Fruit fly (Drosophila melanogaster) whole organism, embryonic: ENCODE measurements around the gene Obp73a.

Source experiments
- Antp ChIP-seq: fragments of 200-800 bp; sonication (Bioruptor generic); optimal IDR thresholded peaks from 3 replicates; lab custom pipeline; 2016; ENCODE audit warnings: missing biosample characterization, missing genetic modification characterization
- Bgb ChIP-seq: fragments of 200-800 bp; sonication (Bioruptor generic); IDR thresholded peaks from 2 replicates; pipeline ENCODE4 v1.3.6; 2022; ENCODE audit warnings: missing biosample characterization, missing genetic modification characterization; ENCODE audit not compliant: partially characterized antibody
- BtbVII ChIP-seq: fragments of 200-800 bp; sonication (Bioruptor generic); optimal IDR thresholded peaks from 3 replicates; lab custom pipeline; 2017; ENCODE audit warnings: missing biosample characterization, mild to moderate bottlenecking, missing genetic modification characterization
- C15 ChIP-seq: fragments of 200-800 bp; sonication (Bioruptor generic); IDR thresholded peaks from 3 replicates; pipeline ENCODE4 v1.3.6; 2022; ENCODE audit warnings: missing biosample characterization, missing genetic modification characterization
- CG10147 ChIP-seq: fragments of 200-800 bp; sonication (Bioruptor generic); optimal IDR thresholded peaks from 2 replicates; lab custom pipeline; 2019; ENCODE audit warnings: missing biosample characterization, mild to moderate bottlenecking, missing genetic modification characterization, moderate library complexity
- CG10366 ChIP-seq: fragments of 200-800 bp; sonication (Bioruptor generic); IDR thresholded peaks from 2 replicates; pipeline ENCODE4 v1.3.6; 2022; ENCODE audit warnings: missing biosample characterization, missing genetic modification characterization
- CG13624 ChIP-seq: fragments of 200-800 bp; sonication (Bioruptor generic); optimal IDR thresholded peaks from 2 replicates; lab custom pipeline; 2016; ENCODE audit warnings: missing biosample characterization, missing genetic modification characterization
- CG16779 ChIP-seq: fragments of 200-800 bp; sonication (Bioruptor generic); IDR thresholded peaks from 2 replicates; pipeline ENCODE4 v1.3.6; 2022; ENCODE audit warnings: missing biosample characterization, missing genetic modification characterization
- CG16813 ChIP-seq: fragments of 200-800 bp; sonication (Bioruptor generic); IDR thresholded peaks from 3 replicates; pipeline ENCODE4 v1.3.6; 2022; ENCODE audit warnings: missing biosample characterization, missing genetic modification characterization; ENCODE audit not compliant: partially characterized antibody
- CG17186 ChIP-seq: fragments of 200-800 bp; sonication (Bioruptor generic); optimal IDR thresholded peaks from 3 replicates; lab custom pipeline; 2017; ENCODE audit warnings: missing biosample characterization, missing genetic modification reagents, missing genetic modification characterization
- CG3407 ChIP-seq: fragments of 200-800 bp; sonication (Bioruptor generic); optimal IDR thresholded peaks from 2 replicates; lab custom pipeline; 2018; ENCODE audit warnings: missing biosample characterization, mild to moderate bottlenecking, missing genetic modification characterization
- CG3726 ChIP-seq: fragments of 200-800 bp; sonication (Bioruptor generic); IDR thresholded peaks from 3 replicates; pipeline ENCODE4, ENCODE4 v1.3.6; 2022; ENCODE audit warnings: missing biosample characterization, missing genetic modification characterization
- CG3847 ChIP-seq: fragments of 200-800 bp; sonication (Bioruptor generic); IDR thresholded peaks from 2 replicates; pipeline ENCODE4 v1.3.6; 2022; ENCODE audit warnings: missing biosample characterization, missing genetic modification characterization
- CG6254 ChIP-seq: fragments of 200-800 bp; sonication (Bioruptor generic); optimal IDR thresholded peaks from 3 replicates; lab custom pipeline; 2017; ENCODE audit warnings: mild to moderate bottlenecking, missing biosample characterization, missing genetic modification reagents, missing genetic modification characterization
- CG7556 ChIP-seq: fragments of 200-800 bp; sonication (Bioruptor generic); optimal IDR thresholded peaks from 2 replicates; lab custom pipeline; 2017; ENCODE audit warnings: missing biosample characterization, mild to moderate bottlenecking, missing genetic modification characterization
- CG7963 ChIP-seq: fragments of 200-800 bp; sonication (Bioruptor generic); IDR thresholded peaks from 3 replicates; pipeline ENCODE4 v1.3.6; 2022; ENCODE audit warnings: missing biosample characterization, missing genetic modification characterization; ENCODE audit not compliant: partially characterized antibody
- Chrac-16 ChIP-seq: fragments of 200-800 bp; sonication (Bioruptor generic); optimal IDR thresholded peaks from 3 replicates; lab custom pipeline; 2016; ENCODE audit warnings: missing biosample characterization, missing genetic modification characterization
- Ets65A ChIP-seq: fragments of 200-800 bp; sonication (Bioruptor generic); peaks from one replicate; lab custom pipeline; 2016; ENCODE audit warnings: missing biosample characterization, missing genetic modification characterization
- Fer3 ChIP-seq: fragments of 200-800 bp; sonication (Bioruptor generic); optimal IDR thresholded peaks from 2 replicates; lab custom pipeline; 2018; ENCODE audit warnings: missing biosample characterization, mild to moderate bottlenecking, missing genetic modification characterization, moderate library complexity
- GATAe ChIP-seq: fragments of 200-800 bp; sonication (Bioruptor generic); conservative IDR thresholded peaks from 2 replicates; pipeline ENCODE4 v1.3.6; 2022; ENCODE audit warnings: missing biosample characterization, missing genetic modification characterization
- HLH3B ChIP-seq: fragments of 200-800 bp; sonication (Bioruptor generic); IDR thresholded peaks from 2 replicates; pipeline ENCODE4 v1.3.6; 2022; ENCODE audit warnings: missing biosample characterization, missing genetic modification characterization
- Hmx ChIP-seq: fragments of 200-800 bp; sonication (Bioruptor generic); optimal IDR thresholded peaks from 2 replicates; lab custom pipeline; 2016; ENCODE audit warnings: missing biosample characterization, missing genetic modification characterization
- Mad ChIP-seq: fragments of 200-800 bp; sonication (Bioruptor generic); optimal IDR thresholded peaks from 2 replicates; lab custom pipeline; 2016; ENCODE audit warnings: missing biosample characterization, missing genetic modification characterization
- NFAT ChIP-seq: fragments of 200-800 bp; sonication (Bioruptor generic); IDR thresholded peaks from 2 replicates; pipeline ENCODE4 v1.3.6; 2022; ENCODE audit warnings: missing biosample characterization, missing genetic modification characterization
- Six4 ChIP-seq: fragments of 200-800 bp; sonication (Bioruptor generic); optimal IDR thresholded peaks from 2 replicates; lab custom pipeline; 2016; ENCODE audit warnings: missing biosample characterization, missing genetic modification characterization
- Xbp1 ChIP-seq: fragments of 200-800 bp; sonication (Bioruptor generic); optimal IDR thresholded peaks from 3 replicates; lab custom pipeline; 2016; ENCODE audit warnings: missing biosample characterization, mild to moderate bottlenecking, missing genetic modification characterization
- ato ChIP-seq: fragments of 200-800 bp; sonication (Bioruptor generic); IDR thresholded peaks from 2 replicates; pipeline ENCODE4 v1.3.6; 2022; ENCODE audit warnings: missing biosample characterization, missing genetic modification characterization; ENCODE audit not compliant: partially characterized antibody
- bcd ChIP-seq: fragments of 200-800 bp; sonication (Bioruptor generic); optimal IDR thresholded peaks from 2 replicates; lab custom pipeline; 2017; ENCODE audit warnings: missing biosample characterization, mild to moderate bottlenecking, missing genetic modification characterization
- chinmo ChIP-seq: fragments of 200-800 bp; sonication (Bioruptor generic); IDR thresholded peaks from 4 replicates; pipeline ENCODE4 v1.3.6; 2022; ENCODE audit warnings: missing biosample characterization, missing genetic modification characterization; ENCODE audit not compliant: partially characterized antibody
- cwo ChIP-seq: fragments of 200-800 bp; sonication (Bioruptor generic); optimal IDR thresholded peaks from 3 replicates; lab custom pipeline; 2017; ENCODE audit warnings: missing biosample characterization, missing genetic modification characterization, mild to moderate bottlenecking, moderate library complexity, missing genetic modification reagents
- disco-r ChIP-seq: fragments of 200-800 bp; sonication (Bioruptor generic); optimal IDR thresholded peaks from 2 replicates; lab custom pipeline; 2016; ENCODE audit warnings: missing biosample characterization, missing genetic modification characterization
- exex ChIP-seq: fragments of 200-800 bp; sonication (Bioruptor generic); optimal IDR thresholded peaks from 4 replicates; lab custom pipeline; 2018; ENCODE audit warnings: missing biosample characterization, mild to moderate bottlenecking, missing genetic modification characterization, moderate library complexity
- fru ChIP-seq: fragments of >200 bp; optimal IDR thresholded peaks from 2 replicates; lab custom pipeline; 2017
- ftz-f1 ChIP-seq: fragments of 200-800 bp; sonication (Bioruptor generic); optimal IDR thresholded peaks from 2 replicates; lab custom pipeline; 2016; ENCODE audit warnings: missing biosample characterization, missing genetic modification characterization
- gcm ChIP-seq: fragments of 200-800 bp; sonication (Bioruptor generic); optimal IDR thresholded peaks from 2 replicates; lab custom pipeline; 2019; ENCODE audit warnings: missing biosample characterization, mild to moderate bottlenecking, missing genetic modification characterization, moderate library complexity
- hb ChIP-seq: fragments of 200-800 bp; sonication (Bioruptor generic); IDR thresholded peaks from 3 replicates; pipeline ENCODE4 v1.3.6; 2022; ENCODE audit warnings: missing biosample characterization, missing genetic modification characterization; ENCODE audit not compliant: partially characterized antibody
- jing ChIP-seq: fragments of 200-800 bp; sonication (Bioruptor generic); optimal IDR thresholded peaks from 2 replicates; lab custom pipeline; 2018; ENCODE audit warnings: missing biosample characterization, mild to moderate bottlenecking, missing genetic modification characterization
- knrl ChIP-seq: fragments of 200-800 bp; sonication (Bioruptor generic); IDR thresholded peaks from 3 replicates; pipeline ENCODE4 v1.3.6; 2022; ENCODE audit warnings: missing biosample characterization, missing genetic modification characterization; ENCODE audit not compliant: partially characterized antibody
- mam ChIP-seq: fragments of 200-800 bp; sonication (Bioruptor generic); optimal IDR thresholded peaks from 3 replicates; lab custom pipeline; 2016; ENCODE audit warnings: missing biosample characterization, missing genetic modification characterization
- nmo ChIP-seq: fragments of 200-800 bp; sonication (Bioruptor generic); optimal IDR thresholded peaks from 2 replicates; lab custom pipeline; 2018; ENCODE audit warnings: missing biosample characterization, mild to moderate bottlenecking, missing genetic modification characterization, moderate library complexity
- pfk ChIP-seq: fragments of 200-800 bp; sonication (Bioruptor generic); optimal IDR thresholded peaks from 2 replicates; lab custom pipeline; 2018; ENCODE audit warnings: missing biosample characterization, mild to moderate bottlenecking, missing genetic modification characterization, moderate library complexity
- pho ChIP-seq: fragments of 200-800 bp; sonication (Bioruptor generic); optimal IDR thresholded peaks from 2 replicates; lab custom pipeline; 2016; ENCODE audit warnings: missing biosample characterization, missing genetic modification characterization
- pros ChIP-seq: fragments of 200-800 bp; sonication (Bioruptor generic); optimal IDR thresholded peaks from 3 replicates; lab custom pipeline; 2019; ENCODE audit warnings: missing biosample characterization, mild to moderate bottlenecking, missing genetic modification characterization, moderate library complexity
- repo ChIP-seq: fragments of 200-800 bp; sonication (Bioruptor generic); optimal IDR thresholded peaks from 2 replicates; lab custom pipeline; 2016; ENCODE audit warnings: missing biosample characterization, missing genetic modification characterization
- sens-2 ChIP-seq: fragments of 200-800 bp; sonication (Bioruptor generic); IDR thresholded peaks from 2 replicates; pipeline ENCODE4 v1.3.6; 2022; ENCODE audit warnings: missing biosample characterization, missing genetic modification characterization
- slbo ChIP-seq: fragments of 200-800 bp; sonication (Bioruptor generic); IDR thresholded peaks from 2 replicates; pipeline ENCODE4 v1.3.6; 2022; ENCODE audit warnings: missing biosample characterization, missing genetic modification characterization
- sr ChIP-seq: fragments of 200-800 bp; sonication (Bioruptor generic); IDR thresholded peaks from 3 replicates; pipeline ENCODE4 v1.3.6; 2022; ENCODE audit warnings: missing biosample characterization, missing genetic modification characterization
- sug ChIP-seq: fragments of 200-800 bp; optimal IDR thresholded peaks from 2 replicates; lab custom pipeline; 2019; ENCODE audit warnings: missing biosample characterization, mild to moderate bottlenecking, missing genetic modification characterization, moderate library complexity
- vvl ChIP-seq: fragments of 200-800 bp; sonication (Bioruptor generic); IDR thresholded peaks from 2 replicates; pipeline ENCODE4 v1.3.6; 2022; ENCODE audit warnings: missing biosample characterization, missing genetic modification characterization
- yki ChIP-seq: fragments of >200 bp; optimal IDR thresholded peaks from 3 replicates; lab custom pipeline; 2018
- zfh2 ChIP-seq: fragments of 200-800 bp; sonication (Bioruptor generic); optimal IDR thresholded peaks from 2 replicates; lab custom pipeline; 2016; ENCODE audit warnings: missing biosample characterization, missing genetic modification characterization

Gene Obp73a

DNA sequence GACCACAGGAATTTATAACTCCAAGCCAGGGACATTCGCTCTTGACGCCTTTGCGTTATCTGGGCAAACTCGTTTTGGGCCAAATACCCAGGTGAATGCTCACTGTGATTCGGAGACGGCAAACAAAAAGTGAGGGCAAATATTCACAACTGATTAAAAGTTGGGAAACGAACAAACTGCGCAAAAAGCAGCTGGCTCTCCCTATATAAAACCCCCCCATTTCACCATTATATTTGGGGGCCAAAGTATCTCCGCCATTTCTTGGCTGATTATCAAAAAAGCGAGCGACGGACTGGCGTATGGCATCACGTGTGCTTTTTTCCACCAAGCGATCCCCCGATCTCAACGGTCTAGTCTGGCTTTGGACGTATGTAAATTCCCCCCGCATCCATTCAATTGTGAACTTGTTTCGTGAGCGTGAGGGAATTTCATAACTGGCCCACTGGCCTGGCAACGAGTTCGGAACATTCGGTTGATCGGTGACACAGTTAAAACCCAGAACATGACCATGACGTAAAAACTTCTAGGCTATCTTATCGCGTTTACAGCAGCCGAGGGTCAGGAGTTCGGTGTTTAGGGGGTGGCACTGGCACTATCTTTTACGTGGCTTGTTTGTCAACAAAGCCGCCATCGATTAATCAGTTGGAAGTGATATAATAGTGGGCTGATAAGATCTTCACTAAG, 14.4 kb downstream of the Obp73a start (continued):
- no peak for TF ChIP-seq CG7963
- no peak for TF ChIP-seq CG3407 (GFP tag; lab: Kevin White, UChicago)
- TF ChIP-seq slbo, result 0 out of 2 replicates have a peak, but pooled peaks have one; percentile 5
- TF ChIP-seq sens-2 (GFP tag; lab: Robert Waterston, UW), result no peak
- TF ChIP-seq disco-r (GFP tag; lab: Kevin White, UChicago), result no peak
- TF ChIP-seq sug, result peak; percentile 91
- no peak for TF ChIP-seq HLH3B (GFP tag; lab: Robert Waterston, UW)
- TF ChIP-seq sr, result peak; percentile 72; the same call in 1 of the 3 replicates
- TF ChIP-seq ftz-f1 (GFP tag; lab: Kevin White, UChicago), result peak; percentile 81
- TF ChIP-seq Fer3 (tag; lab: Kevin White, UChicago), result no peak
- TF ChIP-seq CG3847 (GFP tag; lab: Robert Waterston, UW), result no peak
- peak; percentile 54 for TF ChIP-seq exex (tag; lab: Kevin White, UChicago)
- no peak for TF ChIP-seq hb (GFP tag; lab: Robert Waterston, UW)
- TF ChIP-seq Bgb (GFP tag; lab: Robert Waterston, UW), result no peak
- no peak for TF ChIP-seq Mad (GFP tag; lab: Kevin White, UChicago)
- TF ChIP-seq CG3726 (GFP tag; lab: Robert Waterston, UW), result no peak
- no peak for TF ChIP-seq CG6254 (GFP tag; lab: Kevin White, UChicago)
- TF ChIP-seq CG10366 (GFP tag; lab: Robert Waterston, UW), result no peak
- TF ChIP-seq vvl, result peak; percentile 59
- TF ChIP-seq pros (GFP tag; lab: Kevin White, UChicago), result peak; percentile 17
- no peak for TF ChIP-seq repo (GFP tag; lab: Kevin White, UChicago)
- TF ChIP-seq jing (GFP tag; lab: Kevin White, UChicago), result no peak
- TF ChIP-seq nmo, result no peak
- TF ChIP-seq C15 (GFP tag; lab: Robert Waterston, UW), result no peak
- TF ChIP-seq chinmo (GFP tag; lab: Robert Waterston, UW), result peak; percentile 71; the same call in 1 of the 4 replicates
- no peak for TF ChIP-seq Hmx (GFP tag; lab: Kevin White, UChicago)
- no peak for TF ChIP-seq bcd (GFP tag; lab: Kevin White, UChicago)
- TF ChIP-seq mam, result no peak
- TF ChIP-seq cwo (GFP tag; lab: Kevin White, UChicago), result peak; percentile 99
- no peak for TF ChIP-seq CG16813
- TF ChIP-seq Xbp1 (GFP tag; lab: Kevin White, UChicago), result no peak
- TF ChIP-seq CG13624 (GFP tag; lab: Kevin White, UChicago), result peak; percentile 37
- TF ChIP-seq CG17186 (GFP tag; lab: Kevin White, UChicago), result no peak
- TF ChIP-seq pho (GFP tag; lab: Kevin White, UChicago), result no peak
- TF ChIP-seq, all 482 proteins: peak for 25

- no peak for TF ChIP-seq yki (lab: Kevin White, UChicago)
- TF ChIP-seq Fer3 (tag; lab: Kevin White, UChicago), result no peak
- TF ChIP-seq knrl (GFP tag; lab: Robert Waterston, UW), result no peak
- no peak for TF ChIP-seq fru (lab: Kevin White, UChicago)
- peak; percentile 38 for TF ChIP-seq gcm (GFP tag; lab: Kevin White, UChicago)
- TF ChIP-seq zfh2 (GFP tag; lab: Kevin White, UChicago), result no peak
- peak; percentile 9 for TF ChIP-seq Antp (GFP tag; lab: Kevin White, UChicago)
- TF ChIP-seq ato (GFP tag; lab: Robert Waterston, UW), result no peak
- TF ChIP-seq Six4 (GFP tag; lab: Kevin White, UChicago), result no peak
- no peak for TF ChIP-seq CG10147 (GFP tag; lab: Kevin White, UChicago)
- TF ChIP-seq pho (GFP tag; lab: Kevin White, UChicago), result no peak
- no peak for TF ChIP-seq CG16779 (GFP tag; lab: Robert Waterston, UW)
- TF ChIP-seq Chrac-16 (GFP tag; lab: Kevin White, UChicago), result no peak
- TF ChIP-seq BtbVII (GFP tag; lab: Kevin White, UChicago), result peak; percentile 40
- no peak for TF ChIP-seq Ets65A
- TF ChIP-seq pfk (GFP tag; lab: Kevin White, UChicago), result no peak
- 0 out of 2 replicates have a peak, but pooled peaks have one; percentile 29 for TF ChIP-seq NFAT (GFP tag; lab: Robert Waterston, UW)
- no peak for TF ChIP-seq sr
- no peak for TF ChIP-seq CG7556 (GFP tag; lab: Kevin White, UChicago)
- TF ChIP-seq GATAe (GFP tag; lab: Robert Waterston, UW), result peak; percentile 59
Observed at dm6 chr3L:16969652-16970109, 25.5 kb downstream of the Obp73a start, which contains the start of gene Exn. Exn (plus strand) TSS chr3L:16970013.
